Worm (Caenorhabditis elegans) whole organism, L1 larva: ENCODE data around the gene R03H10.11.
"Not testable (repeated sequence)": the region's sequence is repeated elsewhere in the genome, so short reads cannot be mapped to it uniquely, and the experiment has no call there.

ENCODE experiments used
- C04F5.9 ChIP-seq: sonication (generic microtip); optimal IDR thresholded peaks from 2 replicates; lab custom pipeline; 2016; ENCODE audit warnings: missing genetic modification characterization, missing compliant biosample characterization
- aha-1 ChIP-seq: fragments of 150-350 bp; optimal IDR thresholded peaks from 2 replicates; lab custom pipeline; 2014; ENCODE audit warnings: missing biosample characterization, missing genetic modification characterization
- aly-2 ChIP-seq: fragments of 150-350 bp; optimal IDR thresholded peaks from 2 replicates; lab custom pipeline; 2014; ENCODE audit warnings: missing biosample characterization, missing genetic modification characterization
- ama-1 ChIP-seq: fragments of 150-350 bp; optimal IDR thresholded peaks from 2 replicates; lab custom pipeline; 2014
- ceh-63 ChIP-seq: fragments of 200-800 bp; sonication (Bioruptor generic); optimal IDR thresholded peaks from 2 replicates; lab custom pipeline; 2018; ENCODE audit warnings: mild to moderate bottlenecking, missing genetic modification characterization, missing compliant biosample characterization
- ceh-88 ChIP-seq: fragments of 200-800 bp; sonication (Bioruptor generic); IDR thresholded peaks from 2 replicates; pipeline ENCODE4 v1.3.6; 2022; ENCODE audit warnings: missing genetic modification characterization, missing compliant biosample characterization
- ceh-90 ChIP-seq: sonication (generic microtip); optimal IDR thresholded peaks from 2 replicates; lab custom pipeline; 2016; ENCODE audit warnings: missing genetic modification characterization, missing compliant biosample characterization
- dpl-1 ChIP-seq, 3 experiments: fragments of 150-350 bp in 2 of 3; sonication (generic microtip) in 1 of 3; optimal IDR thresholded peaks; 2 replicates each; lab custom pipeline; 2014 to 2017; ENCODE audit warnings: missing biosample characterization in 3 of 3, missing genetic modification characterization in 3 of 3, missing genetic modification reagents in 3 of 3
- dsc-1 ChIP-seq: sonication (generic microtip); optimal IDR thresholded peaks from 2 replicates; lab custom pipeline; 2016; ENCODE audit warnings: mild to moderate bottlenecking, missing genetic modification characterization, missing compliant biosample characterization
- efl-1 ChIP-seq, 4 experiments: fragments of 150-350 bp; optimal IDR thresholded peaks in 3 of 4; peaks in 1 of 4; 1 replicate in 1 of 4; 2 replicates in 3 of 4; lab custom pipeline; 2014; ENCODE audit warnings: missing biosample characterization in 2 of 4, missing genetic modification characterization in 2 of 4, missing genetic modification reagents in 2 of 4
- efl-3 ChIP-seq: fragments of 200-800 bp; sonication (Bioruptor generic); optimal IDR thresholded peaks from 2 replicates; lab custom pipeline; 2018; ENCODE audit warnings: mild to moderate bottlenecking, missing genetic modification characterization, missing compliant biosample characterization
- elt-2 ChIP-seq: sonication (generic microtip); optimal IDR thresholded peaks from 2 replicates; lab custom pipeline; 2016; ENCODE audit warnings: missing genetic modification characterization, mild to moderate bottlenecking, inconsistent platforms, missing compliant biosample characterization, missing genetic modification reagents
- elt-3 ChIP-seq, 6 experiments: fragments of 150-350 bp in 1 of 6; sonication (generic microtip); optimal IDR thresholded peaks; 2 replicates each; lab custom pipeline; 2017 to 2018; ENCODE audit warnings: missing biosample characterization in 6 of 6, missing genetic modification characterization in 6 of 6, inconsistent platforms in 1 of 6
- ets-5 ChIP-seq: fragments of 200-800 bp; sonication (Bioruptor generic); IDR thresholded peaks from 2 replicates; pipeline ENCODE4 v1.3.6; 2022; ENCODE audit warnings: missing genetic modification characterization, missing compliant biosample characterization
- fkh-8 ChIP-seq: sonication (generic microtip); optimal IDR thresholded peaks from 2 replicates; lab custom pipeline; 2016; ENCODE audit warnings: mild to moderate bottlenecking, missing genetic modification characterization, missing compliant biosample characterization
- grh-1 ChIP-seq: fragments of 200-800 bp; sonication (Bioruptor generic); IDR thresholded peaks from 2 replicates; pipeline ENCODE4 v1.3.6; 2022; ENCODE audit warnings: missing genetic modification reagents, missing genetic modification characterization, missing compliant biosample characterization
- lin-13 ChIP-seq: fragments of 150-350 bp; optimal IDR thresholded peaks from 2 replicates; lab custom pipeline; 2014; ENCODE audit warnings: missing biosample characterization, missing genetic modification reagents, missing genetic modification characterization
- lin-35 ChIP-seq, 2 experiments: fragments of 150-350 bp; optimal IDR thresholded peaks; 2 replicates each; lab custom pipeline; 2014; ENCODE audit warnings: missing biosample characterization in 2 of 2, missing genetic modification characterization in 2 of 2, missing genetic modification reagents in 2 of 2
- mab-9 ChIP-seq: fragments of 200-800 bp; sonication (Bioruptor generic); IDR thresholded peaks from 2 replicates; pipeline ENCODE4 v1.3.6; 2022; ENCODE audit warnings: missing genetic modification reagents, missing genetic modification characterization, missing compliant biosample characterization
- mef-2 ChIP-seq: fragments of 150-350 bp; optimal IDR thresholded peaks from 2 replicates; lab custom pipeline; 2014; ENCODE audit warnings: missing biosample characterization, missing genetic modification characterization
- nhr-12 ChIP-seq: sonication (generic microtip); optimal IDR thresholded peaks from 2 replicates; lab custom pipeline; 2017; ENCODE audit warnings: missing biosample characterization, missing genetic modification characterization
- nhr-19 ChIP-seq: fragments of 200-800 bp; sonication (Bioruptor generic); conservative IDR thresholded peaks from 2 replicates; pipeline ENCODE4 v1.3.6; 2022; ENCODE audit warnings: missing genetic modification characterization, missing compliant biosample characterization
- nhr-20 ChIP-seq: sonication (generic microtip); optimal IDR thresholded peaks from 2 replicates; lab custom pipeline; 2016; ENCODE audit warnings: mild to moderate bottlenecking, missing genetic modification characterization, missing compliant biosample characterization
- nhr-237 ChIP-seq: fragments of 150-350 bp; optimal IDR thresholded peaks from 2 replicates; lab custom pipeline; 2014; ENCODE audit warnings: missing biosample characterization, missing genetic modification characterization
- nhr-47 ChIP-seq: sonication (generic microtip); optimal IDR thresholded peaks from 2 replicates; lab custom pipeline; 2016; ENCODE audit warnings: mild to moderate bottlenecking, missing genetic modification characterization, moderate library complexity, missing compliant biosample characterization
- nhr-76 ChIP-seq: sonication (generic microtip); optimal IDR thresholded peaks from 2 replicates; lab custom pipeline; 2017; ENCODE audit warnings: missing biosample characterization, missing genetic modification characterization
- nhr-77 ChIP-seq: fragments of 150-350 bp; optimal IDR thresholded peaks from 2 replicates; lab custom pipeline; 2014; ENCODE audit warnings: missing biosample characterization, missing genetic modification characterization
- nhr-85 ChIP-seq: sonication (generic microtip); peaks from one replicate; lab custom pipeline; 2016; ENCODE audit warnings: missing genetic modification characterization, inconsistent platforms, missing compliant biosample characterization
- pag-3 ChIP-seq: sonication (generic microtip); optimal IDR thresholded peaks from 2 replicates; lab custom pipeline; 2017; ENCODE audit warnings: missing genetic modification characterization, mild to moderate bottlenecking, missing compliant biosample characterization, antibody characterized with exemption, borderline replicate concordance; ENCODE audit not compliant: insufficient read depth
- pax-3 ChIP-seq: fragments of 200-800 bp; sonication (Bioruptor generic); optimal IDR thresholded peaks from 2 replicates; lab custom pipeline; 2018; ENCODE audit warnings: mild to moderate bottlenecking, missing genetic modification characterization, moderate library complexity, missing compliant biosample characterization
- snu-23 ChIP-seq: sonication (generic microtip); optimal IDR thresholded peaks from 2 replicates; lab custom pipeline; 2016; ENCODE audit warnings: missing genetic modification characterization, missing compliant biosample characterization
- swsn-7 ChIP-seq: sonication (generic microtip); optimal IDR thresholded peaks from 2 replicates; lab custom pipeline; 2016; ENCODE audit warnings: missing genetic modification characterization, missing compliant biosample characterization
- tbx-2 ChIP-seq: sonication (generic microtip); optimal IDR thresholded peaks from 2 replicates; lab custom pipeline; 2016; ENCODE audit warnings: missing genetic modification characterization, missing compliant biosample characterization
- tlp-1 ChIP-seq: fragments of 150-350 bp; optimal IDR thresholded peaks from 2 replicates; lab custom pipeline; 2014; ENCODE audit warnings: missing biosample characterization, missing genetic modification characterization
- unc-86 ChIP-seq: sonication (generic microtip); optimal IDR thresholded peaks from 2 replicates; lab custom pipeline; 2016; ENCODE audit warnings: missing genetic modification characterization, missing compliant biosample characterization
- unc-98 ChIP-seq: fragments of 200-800 bp; sonication (Bioruptor generic); IDR thresholded peaks from 2 replicates; pipeline ENCODE4 v1.3.6; 2022; ENCODE audit warnings: missing genetic modification characterization, missing compliant biosample characterization
- zip-4 ChIP-seq: fragments of 200-800 bp; sonication (Bioruptor generic); optimal IDR thresholded peaks from 2 replicates; lab custom pipeline; 2018; ENCODE audit warnings: mild to moderate bottlenecking, missing genetic modification characterization, moderate library complexity, missing compliant biosample characterization

The R03H10.11 gene

DNA sequence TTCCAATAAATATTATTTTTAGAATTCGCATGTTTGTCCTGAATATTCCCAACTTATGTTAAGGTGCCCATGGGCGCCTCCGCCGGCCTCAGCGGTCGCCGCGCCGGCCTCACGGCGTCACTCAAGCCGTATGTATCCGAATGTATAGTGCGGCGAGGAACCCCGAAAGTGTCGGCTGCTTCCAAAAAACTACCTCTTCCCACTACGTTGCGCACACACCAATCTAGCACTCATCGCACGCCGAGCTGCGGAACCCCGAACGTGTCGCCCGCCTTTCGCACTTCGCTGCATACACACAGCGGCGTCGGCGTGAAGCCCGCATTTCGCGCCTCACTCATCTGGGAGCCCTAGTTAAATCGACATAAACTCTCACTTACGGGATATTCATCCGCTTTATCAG lies 14.6 kb upstream of the R03H10.11 start:
- TF ChIP-seq pax-3 (tag; lab: Kevin White, UChicago) = no peak
- no peak for TF ChIP-seq lin-13 (GFP tag; lab: Kevin White, UChicago)
- no peak for TF ChIP-seq unc-98 (GFP tag; lab: Robert Waterston, UW)
- TF ChIP-seq swsn-7 = no peak
- TF ChIP-seq ets-5 (GFP tag; lab: Robert Waterston, UW) = no peak
- TF ChIP-seq, all 84 proteins: peak for 0

DNA sequence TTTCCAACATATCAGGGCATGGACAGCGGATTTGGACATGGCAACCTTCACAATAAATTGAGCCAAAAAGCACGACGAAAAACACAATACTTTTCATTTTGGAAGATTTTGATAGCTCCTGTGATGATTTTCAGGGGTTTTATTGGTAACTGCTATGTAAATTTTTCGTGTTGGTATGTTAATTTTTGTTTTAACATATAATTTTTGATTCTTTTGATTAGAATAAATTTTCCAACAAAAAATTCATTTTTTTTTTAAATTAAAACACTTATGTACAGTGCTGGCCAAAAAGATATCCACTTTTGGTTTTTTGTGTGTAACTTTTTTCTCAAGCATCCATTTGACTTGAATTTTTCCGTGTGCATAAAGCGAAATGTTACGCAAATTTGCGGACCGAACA lies 14.1 kb upstream of the R03H10.11 start, which contains the start of gene R03H10.4:
TSS of gene R03H10.4 (minus strand) at position 101 of the 400 bp plus-strand sequence.
- not testable (repeated sequence) for TF ChIP-seq nhr-77 (tag; lab: Kevin White, UChicago); unc-98 (GFP tag; lab: Robert Waterston, UW); nhr-76 (tag; lab: Kevin White, UChicago)
- TF ChIP-seq, all 84 proteins: peak for 0; not testable (repeated sequence) for 84

DNA sequence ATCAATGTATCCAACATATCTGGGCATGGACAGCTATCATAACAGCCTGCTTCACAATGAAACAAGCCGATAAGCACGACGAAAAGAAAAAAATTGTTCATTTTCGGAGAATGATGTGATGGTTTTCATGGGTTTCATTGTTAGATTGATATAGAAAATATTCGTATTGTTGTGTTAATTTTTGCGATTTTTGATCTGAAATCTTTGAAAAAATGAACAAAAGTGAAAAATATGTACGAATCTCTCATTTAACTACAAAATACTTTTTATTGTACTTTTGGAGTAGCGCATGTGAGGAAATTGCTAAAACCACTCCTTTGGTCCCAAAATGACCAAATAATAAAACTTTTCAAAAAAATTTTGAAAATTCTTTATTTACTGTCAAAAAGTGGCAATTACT lies 12.0 kb upstream of the R03H10.11 start, which contains the start of gene R03H10.5:
TSS of gene R03H10.5 (minus strand) at position 101 of the 400 bp plus-strand sequence.
- no peak for TF ChIP-seq ets-5 (GFP tag; lab: Robert Waterston, UW)
- TF ChIP-seq ceh-88 (GFP tag; lab: Robert Waterston, UW) = no peak
- TF ChIP-seq dpl-1 (GFP tag; optimal IDR thresholded peaks at IDR 0.05; lab: Kevin White, UChicago) = no peak
- TF ChIP-seq mab-9 (GFP tag; lab: Robert Waterston, UW) = no peak
- no peak for TF ChIP-seq nhr-12 (tag; lab: Kevin White, UChicago)
- TF ChIP-seq snu-23 (GFP tag; lab: Kevin White, UChicago) = no peak
- TF ChIP-seq efl-1 (optimal IDR thresholded peaks at IDR 0.05; lab: Kevin White, UChicago) = no peak
- no peak for TF ChIP-seq efl-1 (GFP tag; optimal IDR thresholded peaks at IDR 0.05 in 1 of 2; lab: Kevin White, UChicago)
- TF ChIP-seq dsc-1 (tag; lab: Kevin White, UChicago) = no peak
- no peak for TF ChIP-seq nhr-47
- no peak for TF ChIP-seq elt-3 (tag; optimal IDR thresholded peaks at IDR 0.05; lab: Kevin White, UChicago)
- TF ChIP-seq pag-3 = no peak
- no peak for TF ChIP-seq C04F5.9 (tag; lab: Kevin White, UChicago)
- TF ChIP-seq elt-2 = no peak
- TF ChIP-seq nhr-19 (GFP tag; lab: Robert Waterston, UW) = no peak
- TF ChIP-seq, all 84 proteins: peak for 0

DNA sequence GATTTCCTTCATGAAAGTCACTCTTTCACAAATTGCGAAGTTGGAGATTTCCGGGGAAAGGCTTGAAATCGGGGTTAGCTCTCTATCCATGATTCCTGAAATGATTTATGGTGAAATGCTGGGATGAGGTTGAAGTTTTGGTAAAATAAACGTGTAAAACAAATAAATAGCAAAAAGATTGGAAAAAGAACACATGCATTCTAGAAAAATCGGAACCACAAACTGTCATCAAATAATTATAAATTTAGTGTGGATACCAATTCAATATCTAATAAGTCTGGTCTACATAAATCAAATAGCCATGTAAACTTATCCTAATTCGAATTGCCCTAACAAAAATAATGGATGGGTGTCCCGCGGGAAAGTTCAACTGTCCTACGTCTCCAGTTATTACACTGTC lies 9.1 kb upstream of the R03H10.11 start, which contains the start of gene R03H10.6:
TSS of gene R03H10.6 (minus strand) at position 101 of the 400 bp plus-strand sequence.
- TF ChIP-seq lin-35 (GFP tag; optimal IDR thresholded peaks at IDR 0.05; lab: Kevin White, UChicago) (no peak), unc-86 (tag; lab: Kevin White, UChicago) (no peak), aly-2 (tag; lab: Kevin White, UChicago) (no peak), ceh-90 (tag; lab: Kevin White, UChicago) (no peak), fkh-8 (tag; lab: Kevin White, UChicago) (no peak), nhr-237 (no peak), dpl-1 (GFP tag; optimal IDR thresholded peaks at IDR 0.05; lab: Kevin White, UChicago) (no peak), grh-1 (GFP tag; lab: Robert Waterston, UW) (no peak)

DNA sequence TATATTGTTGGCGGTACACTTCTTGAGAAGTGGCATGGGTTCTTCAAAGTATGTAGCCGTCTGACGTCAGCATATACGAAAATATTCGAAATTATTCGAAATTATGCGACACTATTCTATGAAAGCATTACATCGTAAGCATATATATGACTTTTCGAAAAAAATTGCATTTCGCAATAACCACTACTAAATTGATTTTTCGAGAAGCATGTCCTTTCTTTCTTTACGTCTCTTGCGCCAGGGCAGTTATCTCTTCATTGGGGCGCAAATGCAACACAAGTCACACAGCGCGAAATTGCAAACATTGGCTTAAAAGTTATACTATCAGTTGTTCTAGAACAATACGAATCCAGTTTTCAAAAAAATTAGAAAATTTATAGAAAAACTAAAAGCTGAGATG lies 8.6 kb upstream of the R03H10.11 start:
- TF ChIP-seq efl-1 (optimal IDR thresholded peaks at IDR 0.05; lab: Kevin White, UChicago) (peak in 1 of 2 experiments; percentile 30), efl-1 (GFP tag; optimal IDR thresholded peaks at IDR 0.05 in 1 of 2; lab: Kevin White, UChicago) (peak in 1 of 2 experiments; percentile 55), unc-98 (GFP tag; lab: Robert Waterston, UW) (no peak), lin-35 (GFP tag; optimal IDR thresholded peaks at IDR 0.05; lab: Kevin White, UChicago) (peak in 1 of 2 experiments; percentile 13), mef-2 (no peak), tbx-2 (no peak), nhr-85 (tag; lab: Kevin White, UChicago) (peak; percentile 51), tlp-1 (tag; lab: Kevin White, UChicago) (no peak), aha-1 (tag; lab: Kevin White, UChicago) (no peak), zip-4 (peak; percentile 50), dpl-1 (GFP tag; optimal IDR thresholded peaks at IDR 0.05; lab: Kevin White, UChicago) (peak in 1 of 3 experiments; percentile 14), pag-3 (no peak), nhr-20 (tag; lab: Kevin White, UChicago) (no peak), efl-3 (GFP tag; lab: Kevin White, UChicago) (no peak), ceh-63 (GFP tag; lab: Kevin White, UChicago) (no peak), ama-1 (lab: Kevin White, UChicago) (no peak)
